Worm (Caenorhabditis elegans): ENCODE measurements around the gene Y73B6BL.288.

DNA sequence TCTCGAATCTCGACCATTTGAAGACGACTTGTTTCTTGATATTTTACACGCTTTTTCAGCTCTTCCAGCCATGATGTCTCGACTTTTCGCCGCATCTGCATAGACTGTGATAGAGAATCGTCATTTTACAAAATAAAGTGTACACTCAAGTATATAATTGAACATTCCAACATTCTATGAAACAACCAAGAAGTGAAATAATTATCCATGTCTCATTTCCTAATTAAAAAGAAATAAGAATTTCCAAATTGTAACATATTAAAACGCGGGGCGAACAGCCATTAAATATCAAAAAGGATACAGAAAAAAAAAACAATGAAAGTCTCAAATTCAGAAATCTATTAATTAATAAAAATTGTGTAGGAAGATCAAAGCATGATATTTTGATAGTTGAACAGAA, 30.7 kb upstream of the Y73B6BL.288 start, which contains the start of gene smg-3:
- TF ChIP-seq unc-62 (GFP tag; optimal IDR thresholded peaks at IDR 0.05) (no peak), pha-4 (tag; optimal IDR thresholded peaks at IDR 0.05) (no peak), lin-39 (tag; optimal IDR thresholded peaks at IDR 0.05) (no peak), lin-15B (tag; optimal IDR thresholded peaks at IDR 0.05) (no peak), nhr-77 (tag; optimal IDR thresholded peaks at IDR 0.05) (no peak), nhr-76 (tag; optimal IDR thresholded peaks at IDR 0.05) (no peak), ztf-4 (tag; optimal IDR thresholded peaks at IDR 0.05) (no peak), daf-12 (tag; optimal IDR thresholded peaks at IDR 0.05) (no peak), ztf-11 (tag; optimal IDR thresholded peaks at IDR 0.05) (no peak), pqm-1 (tag; optimal IDR thresholded peaks at IDR 0.05) (no peak), nhr-28 (tag; optimal IDR thresholded peaks at IDR 0.05) (no peak), elt-3 (tag; optimal IDR thresholded peaks at IDR 0.05) (no peak), nhr-12 (tag; optimal IDR thresholded peaks at IDR 0.05) (no peak)
